Fruit fly (Drosophila melanogaster) whole organism, adult: ENCODE results near the gene pdgy.
A peak's percentile ranks its signal among the peaks of the same experiment; 100 is the strongest.

ENCODE experiments used
- CG11617 ChIP-seq: fragments of 200-800 bp; sonication (Bioruptor generic); optimal IDR thresholded peaks from 2 replicates; lab custom pipeline; 2017; ENCODE audit warnings: mild to moderate bottlenecking, missing biosample characterization, missing genetic modification reagents, missing genetic modification characterization
- CG12768 ChIP-seq: fragments of 200-800 bp; sonication (Bioruptor generic); optimal IDR thresholded peaks from 2 replicates; lab custom pipeline; 2017; ENCODE audit warnings: missing biosample characterization, missing genetic modification characterization, mild to moderate bottlenecking, moderate library complexity, missing genetic modification reagents
- CG14711 ChIP-seq: fragments of 200-800 bp; sonication (Bioruptor generic); optimal IDR thresholded peaks from 2 replicates; lab custom pipeline; 2018; ENCODE audit warnings: missing biosample characterization, mild to moderate bottlenecking, missing genetic modification characterization, moderate library complexity
- CG1620 ChIP-seq: fragments of 200-800 bp; sonication (Bioruptor generic); optimal IDR thresholded peaks from 2 replicates; lab custom pipeline; 2016; ENCODE audit warnings: missing biosample characterization, missing genetic modification characterization
- CG33017 ChIP-seq: fragments of 200-800 bp; sonication (Bioruptor generic); optimal IDR thresholded peaks from 2 replicates; lab custom pipeline; 2018; ENCODE audit warnings: missing biosample characterization, mild to moderate bottlenecking, missing genetic modification characterization, moderate library complexity
- CG5204 ChIP-seq: fragments of 200-800 bp; sonication (Bioruptor generic); optimal IDR thresholded peaks from 2 replicates; lab custom pipeline; 2016; ENCODE audit warnings: missing biosample characterization, missing genetic modification characterization
- CG7045 ChIP-seq: fragments of 200-800 bp; sonication (Bioruptor generic); optimal IDR thresholded peaks from 2 replicates; lab custom pipeline; 2017; ENCODE audit warnings: missing biosample characterization, mild to moderate bottlenecking, missing genetic modification characterization
- CG7101 ChIP-seq: fragments of 200-800 bp; sonication (Bioruptor generic); optimal IDR thresholded peaks from 2 replicates; lab custom pipeline; 2018; ENCODE audit warnings: missing biosample characterization, mild to moderate bottlenecking, missing genetic modification characterization, moderate library complexity
- Clk ChIP-seq: fragments of 200-800 bp; sonication (Bioruptor generic); optimal IDR thresholded peaks from 2 replicates; lab custom pipeline; 2017; ENCODE audit warnings: missing biosample characterization, missing genetic modification characterization
- Crg-1 ChIP-seq: fragments of 200-800 bp; sonication (Bioruptor generic); optimal IDR thresholded peaks from 2 replicates; lab custom pipeline; 2016; ENCODE audit warnings: missing biosample characterization, missing genetic modification characterization
- Hr96 ChIP-seq: fragments of 200-800 bp; sonication (Bioruptor generic); optimal IDR thresholded peaks from 2 replicates; lab custom pipeline; 2016; ENCODE audit warnings: missing biosample characterization, missing genetic modification characterization
- Mnt ChIP-seq: fragments of 200-800 bp; sonication (Bioruptor generic); optimal IDR thresholded peaks from 2 replicates; lab custom pipeline; 2016; ENCODE audit warnings: missing biosample characterization, mild to moderate bottlenecking, missing genetic modification characterization
- bab1 ChIP-seq: fragments of 200-800 bp; sonication (Bioruptor generic); optimal IDR thresholded peaks from 3 replicates; lab custom pipeline; 2019; ENCODE audit warnings: missing biosample characterization, mild to moderate bottlenecking, missing genetic modification characterization, moderate library complexity
- cic ChIP-seq: fragments of 200-800 bp; sonication (Bioruptor generic); optimal IDR thresholded peaks from 2 replicates; lab custom pipeline; 2017; ENCODE audit warnings: missing biosample characterization, mild to moderate bottlenecking, missing genetic modification characterization, moderate library complexity
- cnc ChIP-seq, 2 experiments: fragments of >200 bp; optimal IDR thresholded peaks; 2 replicates each; lab custom pipeline; 2017
- kay ChIP-seq: fragments of 200-800 bp; sonication (Bioruptor generic); peaks from one replicate; lab custom pipeline; 2016; ENCODE audit warnings: missing biosample characterization, missing genetic modification characterization, borderline replicate concordance
- ovo ChIP-seq: fragments of 200-800 bp; sonication (Bioruptor generic); optimal IDR thresholded peaks from 2 replicates; lab custom pipeline; 2016; ENCODE audit warnings: missing biosample characterization, missing genetic modification characterization
- pad ChIP-seq: fragments of 200-800 bp; sonication (Bioruptor generic); optimal IDR thresholded peaks from 3 replicates; lab custom pipeline; 2017; ENCODE audit warnings: missing biosample characterization, missing genetic modification characterization, mild to moderate bottlenecking, moderate library complexity, missing genetic modification reagents
- tj ChIP-seq: fragments of 200-800 bp; sonication (Bioruptor generic); optimal IDR thresholded peaks from 3 replicates; lab custom pipeline; 2017; ENCODE audit warnings: missing biosample characterization, mild to moderate bottlenecking, missing genetic modification characterization, moderate library complexity
- toe ChIP-seq: fragments of 200-800 bp; sonication (Bioruptor generic); optimal IDR thresholded peaks from 2 replicates; lab custom pipeline; 2016; ENCODE audit warnings: missing biosample characterization, missing genetic modification characterization

The pdgy gene

DNA sequence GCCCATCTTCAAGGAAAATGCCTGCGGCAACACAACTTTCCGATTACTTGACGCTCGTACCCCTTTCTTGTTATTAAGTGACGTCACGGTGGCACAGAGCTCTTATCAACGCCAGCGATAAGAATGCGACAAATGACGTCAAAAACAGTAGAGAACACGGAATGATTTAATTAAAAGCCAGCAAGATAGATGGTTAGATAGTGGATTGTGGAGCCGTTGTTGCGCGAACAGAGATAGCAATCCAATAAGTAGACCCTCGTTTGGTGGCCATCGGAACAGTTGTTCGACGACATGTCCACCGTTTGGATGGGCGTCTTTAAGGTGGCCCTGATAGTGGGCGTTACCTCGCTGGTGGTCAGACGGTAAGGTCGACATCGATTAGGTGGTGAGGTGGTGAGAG lies 23.5 kb downstream of the pdgy start:
- TF ChIP-seq cic, result peak; percentile 26
- TF ChIP-seq Mnt (GFP tag; lab: Kevin White, UChicago), result no peak
- TF ChIP-seq Hr96 (GFP tag; lab: Kevin White, UChicago), result no peak
- TF ChIP-seq CG33017 (tag; lab: Kevin White, UChicago), result no peak

DNA sequence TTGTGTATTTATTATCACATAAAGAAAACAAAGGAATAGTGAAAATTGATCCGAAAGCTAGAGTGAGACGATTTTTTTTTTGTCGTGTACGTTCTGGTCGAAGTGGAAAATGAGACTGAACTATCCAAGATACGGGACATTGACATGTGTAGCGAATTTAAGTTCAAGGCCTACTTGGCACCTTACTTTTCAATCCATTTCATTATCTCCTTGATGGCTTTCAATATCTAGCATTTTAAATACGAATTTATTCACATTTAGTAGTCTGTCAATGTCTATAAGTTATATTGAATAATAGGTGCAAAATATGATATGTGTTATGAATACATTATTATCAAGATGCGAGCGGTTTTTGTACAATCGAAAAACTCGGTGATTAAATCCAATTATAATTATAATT lies 24.5 kb downstream of the pdgy start, which contains the start of gene CG32591:
CG32591 (minus strand) TSS at position 101 of the 400 bp plus-strand sequence.
- TF ChIP-seq cic (no peak), CG33017 (tag; lab: Kevin White, UChicago) (no peak), Mnt (GFP tag; lab: Kevin White, UChicago) (no peak), toe (no peak), CG11617 (no peak), tj (no peak), kay (no peak)

DNA sequence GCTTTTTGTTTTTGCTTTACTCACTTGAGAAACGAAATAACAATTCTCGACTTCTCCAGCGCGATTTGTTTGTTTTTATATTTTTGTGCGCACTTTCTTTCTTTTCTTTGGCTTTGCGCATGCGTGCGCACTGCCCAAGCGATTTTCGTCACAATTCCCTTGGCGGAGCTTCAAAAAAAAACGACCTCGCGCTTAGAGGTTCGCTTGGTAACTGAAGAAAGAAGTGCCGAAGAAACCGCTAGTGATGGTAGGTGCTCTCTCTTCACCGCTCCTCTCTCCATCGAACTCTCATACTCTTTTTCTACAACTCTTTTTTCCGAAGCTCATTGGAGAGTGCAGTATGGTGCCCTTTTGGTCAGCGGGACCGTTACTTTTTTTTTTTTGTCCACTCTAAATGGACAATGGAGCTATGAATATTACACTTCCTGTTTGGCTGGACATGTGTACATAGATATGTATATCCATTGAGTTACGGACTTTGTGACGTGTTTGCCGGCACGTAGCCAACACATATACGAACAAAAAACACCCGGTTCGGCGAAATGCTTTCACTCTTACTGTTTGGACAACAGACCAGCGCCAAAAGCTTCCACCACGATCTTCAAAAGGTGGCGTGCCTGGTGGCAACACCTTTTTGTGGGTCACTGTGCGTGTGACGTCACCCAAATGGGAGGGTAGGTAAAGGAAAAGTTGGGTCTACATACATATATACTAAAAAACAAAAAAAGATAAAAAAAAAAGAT lies 29.9 kb downstream of the pdgy start, which contains the start of gene CG9503:
CG9503 (minus strand) TSS at position 217 of the 743 bp plus-strand sequence.
- TF ChIP-seq pad (GFP tag; lab: Kevin White, UChicago) (no peak), ovo (GFP tag; lab: Kevin White, UChicago) (peak; percentile 35), tj (no peak), kay (no peak)

DNA sequence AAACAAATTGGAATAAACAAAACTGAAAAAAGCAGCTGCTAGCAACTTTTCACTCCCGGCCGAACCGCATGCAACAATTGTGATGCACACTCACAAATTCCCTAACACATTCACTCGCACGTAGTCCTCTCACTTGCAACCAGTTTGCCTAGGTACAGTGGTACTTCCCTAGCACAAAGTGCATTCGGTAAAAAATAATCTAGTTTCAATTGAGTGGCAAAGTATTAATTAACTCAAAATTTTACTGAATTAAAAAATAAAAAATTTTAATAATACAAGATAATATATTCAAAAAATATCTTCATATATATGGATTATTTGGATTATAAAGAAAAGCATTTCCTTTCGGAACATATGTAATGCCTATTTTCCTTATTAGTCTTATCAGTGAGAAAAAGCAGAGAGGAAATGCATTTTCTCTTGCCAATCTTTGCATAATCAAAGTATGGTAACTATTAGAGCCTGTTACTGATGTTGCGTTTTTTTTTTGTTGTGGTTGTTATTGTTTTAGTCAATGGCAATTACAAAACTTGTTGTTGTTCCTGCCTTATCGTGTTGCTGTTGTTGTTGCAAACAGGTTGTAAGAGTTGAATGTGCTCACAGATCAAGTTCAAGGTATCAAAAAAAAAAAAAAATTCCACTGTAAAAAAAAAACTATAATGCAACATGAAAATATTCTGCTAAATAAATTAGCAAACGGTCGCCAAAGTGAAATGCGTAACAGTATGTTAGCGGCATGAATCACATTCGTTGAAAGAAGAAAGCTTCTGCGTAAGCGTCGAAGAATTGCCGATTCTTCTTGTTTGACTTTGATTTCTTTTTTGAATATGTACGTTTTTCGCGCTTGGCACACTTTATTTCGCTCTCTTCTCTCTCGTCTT lies 30.7 kb downstream of the pdgy start:
- TF ChIP-seq Hr96 (GFP tag; lab: Kevin White, UChicago), result no peak
- no peak for TF ChIP-seq tj
- no peak for TF ChIP-seq CG33017 (tag; lab: Kevin White, UChicago)
- no peak for TF ChIP-seq kay
- TF ChIP-seq toe, result no peak
- no peak for TF ChIP-seq cic
- no peak for TF ChIP-seq ovo (GFP tag; lab: Kevin White, UChicago)
- no peak for TF ChIP-seq CG5204
- TF ChIP-seq Mnt (GFP tag; lab: Kevin White, UChicago), result no peak
- no peak for TF ChIP-seq Clk (GFP tag; lab: Kevin White, UChicago)
- no peak for TF ChIP-seq cnc (optimal IDR thresholded peaks at IDR 0.05; lab: Kevin White, UChicago)
- TF ChIP-seq CG7045 (GFP tag; lab: Kevin White, UChicago), result no peak
- TF ChIP-seq Crg-1, result no peak
- no peak for TF ChIP-seq CG12768 (GFP tag; lab: Kevin White, UChicago)
- no peak for TF ChIP-seq CG14711 (tag; lab: Kevin White, UChicago)
- TF ChIP-seq CG11617, result no peak
- TF ChIP-seq pad (GFP tag; lab: Kevin White, UChicago), result no peak
- TF ChIP-seq CG1620 (GFP tag; lab: Kevin White, UChicago), result no peak
- no peak for TF ChIP-seq bab1 (GFP tag; lab: Kevin White, UChicago)

DNA sequence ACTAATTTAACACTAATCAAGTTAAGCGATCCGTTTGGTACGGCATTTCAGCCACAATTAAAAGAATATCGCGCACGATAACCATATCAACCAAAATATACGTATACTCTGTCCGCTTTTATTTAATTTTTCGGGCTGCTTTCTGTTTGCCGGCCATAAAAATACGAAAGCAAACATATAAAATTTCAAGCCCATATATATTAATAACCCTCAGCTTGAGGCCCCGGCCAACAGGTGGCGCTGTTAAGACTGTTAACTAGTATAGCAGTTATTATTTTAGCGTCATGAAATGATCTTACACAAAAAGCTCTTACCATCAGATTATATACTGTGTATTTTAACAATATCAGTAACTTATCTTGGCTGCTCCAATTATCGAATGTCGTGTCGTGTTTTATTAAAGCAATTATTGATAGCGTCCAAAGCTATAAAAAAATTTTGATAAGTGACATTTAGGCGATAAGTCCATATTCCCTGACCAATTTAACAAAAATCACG lies 34.5 kb downstream of the pdgy start, which contains the start of gene Eo:
Eo (minus strand) TSS at position 51 of the 498 bp plus-strand sequence.
- TF ChIP-seq Clk (GFP tag; lab: Kevin White, UChicago) (no peak), CG1620 (GFP tag; lab: Kevin White, UChicago) (no peak), pad (GFP tag; lab: Kevin White, UChicago) (no peak), tj (no peak), CG11617 (no peak), ovo (GFP tag; lab: Kevin White, UChicago) (no peak), Crg-1 (no peak), bab1 (GFP tag; lab: Kevin White, UChicago) (peak; percentile 3), kay (peak; percentile 38), Hr96 (GFP tag; lab: Kevin White, UChicago) (peak; percentile 25), CG5204 (peak; percentile 3), cic (no peak), CG33017 (tag; lab: Kevin White, UChicago) (no peak), CG7045 (GFP tag; lab: Kevin White, UChicago) (no peak), toe (no peak), cnc (optimal IDR thresholded peaks at IDR 0.05; lab: Kevin White, UChicago) (no peak), Mnt (GFP tag; lab: Kevin White, UChicago) (no peak), CG7101 (tag; lab: Kevin White, UChicago) (peak; percentile 0), CG14711 (tag; lab: Kevin White, UChicago) (no peak), CG12768 (GFP tag; lab: Kevin White, UChicago) (no peak)

DNA sequence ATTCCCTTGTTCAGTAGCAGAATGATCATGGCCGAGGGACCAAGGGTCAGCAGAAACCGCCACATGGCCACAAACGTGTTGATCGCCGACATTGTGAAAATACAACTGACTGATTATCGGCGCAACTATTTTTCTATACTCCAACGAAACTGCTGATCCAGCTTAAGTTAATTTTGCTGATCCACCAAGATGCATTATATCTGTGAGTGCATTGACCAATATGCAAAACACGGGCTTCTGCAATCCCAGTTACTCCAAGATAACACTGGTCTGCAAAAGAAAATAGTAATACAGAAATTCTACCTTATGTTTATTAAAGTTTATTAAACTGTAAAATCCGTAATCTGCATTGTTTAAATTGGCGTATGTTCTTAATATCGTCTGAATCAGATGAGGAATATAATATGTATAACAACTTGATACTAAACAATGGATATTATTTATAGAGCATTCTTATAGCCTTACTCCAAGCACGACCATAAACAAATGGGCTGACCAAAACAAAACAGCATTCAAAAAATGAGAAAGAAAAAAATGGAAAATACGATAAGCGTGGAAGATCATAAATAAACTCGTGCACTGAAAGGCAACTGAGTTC lies 39.5 kb downstream of the pdgy start, which contains the start of gene CG12398:
CG12398 (minus strand) TSS at position 107 of the 598 bp plus-strand sequence.
- TF ChIP-seq bab1 (GFP tag; lab: Kevin White, UChicago), result peak; percentile 44
- TF ChIP-seq CG7045 (GFP tag; lab: Kevin White, UChicago), result no peak
- TF ChIP-seq tj, result peak; percentile 94
- no peak for TF ChIP-seq pad (GFP tag; lab: Kevin White, UChicago)
